Worm (Caenorhabditis elegans) whole organism, L1 larva: ENCODE data around the gene C08A9.10.
A peak's percentile ranks its signal among the peaks of the same experiment; 100 is the strongest.

Experiments used
- C04F5.9 ChIP-seq: sonication (generic microtip); optimal IDR thresholded peaks from 2 replicates; lab custom pipeline; 2016; ENCODE audit warnings: missing genetic modification characterization, missing compliant biosample characterization
- C34B4.2 ChIP-seq: sonication (generic microtip); optimal IDR thresholded peaks from 2 replicates; lab custom pipeline; 2017; ENCODE audit warnings: mild to moderate bottlenecking, missing genetic modification characterization, missing compliant biosample characterization
- Y116A8C.19 ChIP-seq: sonication (generic microtip); optimal IDR thresholded peaks from 2 replicates; lab custom pipeline; 2016; ENCODE audit warnings: missing compliant biosample characterization, missing genetic modification characterization, borderline replicate concordance
- aha-1 ChIP-seq: fragments of 150-350 bp; optimal IDR thresholded peaks from 2 replicates; lab custom pipeline; 2014; ENCODE audit warnings: missing biosample characterization, missing genetic modification characterization
- alr-1 ChIP-seq: fragments of 200-800 bp; sonication (Bioruptor generic); optimal IDR thresholded peaks from 2 replicates; lab custom pipeline; 2018; ENCODE audit warnings: borderline replicate concordance, mild to moderate bottlenecking, missing genetic modification characterization, missing compliant biosample characterization
- aly-2 ChIP-seq: fragments of 150-350 bp; optimal IDR thresholded peaks from 2 replicates; lab custom pipeline; 2014; ENCODE audit warnings: missing biosample characterization, missing genetic modification characterization
- ama-1 ChIP-seq: fragments of 150-350 bp; optimal IDR thresholded peaks from 2 replicates; lab custom pipeline; 2014
- blmp-1 ChIP-seq: fragments of 150-350 bp; optimal IDR thresholded peaks from 2 replicates; lab custom pipeline; 2014; ENCODE audit warnings: missing biosample characterization, missing genetic modification characterization
- ceh-8 ChIP-seq: fragments of 200-800 bp; sonication (Bioruptor generic); optimal IDR thresholded peaks from 2 replicates; lab custom pipeline; 2018; ENCODE audit warnings: mild to moderate bottlenecking, missing genetic modification characterization, moderate library complexity, missing compliant biosample characterization
- ceh-82 ChIP-seq, 3 experiments: fragments of 150-350 bp in 1 of 3; sonication (generic microtip) in 2 of 3; optimal IDR thresholded peaks; 2 replicates each; lab custom pipeline; 2014 to 2017; ENCODE audit warnings: missing biosample characterization in 3 of 3, missing genetic modification characterization in 3 of 3
- ceh-88 ChIP-seq: fragments of 200-800 bp; sonication (Bioruptor generic); IDR thresholded peaks from 2 replicates; pipeline ENCODE4 v1.3.6; 2022; ENCODE audit warnings: missing genetic modification characterization, missing compliant biosample characterization
- ceh-90 ChIP-seq: sonication (generic microtip); optimal IDR thresholded peaks from 2 replicates; lab custom pipeline; 2016; ENCODE audit warnings: missing genetic modification characterization, missing compliant biosample characterization
- dpl-1 ChIP-seq, 3 experiments: fragments of 150-350 bp in 2 of 3; sonication (generic microtip) in 1 of 3; optimal IDR thresholded peaks; 2 replicates each; lab custom pipeline; 2014 to 2017; ENCODE audit warnings: missing biosample characterization in 3 of 3, missing genetic modification characterization in 3 of 3, missing genetic modification reagents in 3 of 3
- dsc-1 ChIP-seq: sonication (generic microtip); optimal IDR thresholded peaks from 2 replicates; lab custom pipeline; 2016; ENCODE audit warnings: mild to moderate bottlenecking, missing genetic modification characterization, missing compliant biosample characterization
- efl-1 ChIP-seq, 4 experiments: fragments of 150-350 bp; optimal IDR thresholded peaks in 3 of 4; peaks in 1 of 4; 1 replicate in 1 of 4; 2 replicates in 3 of 4; lab custom pipeline; 2014; ENCODE audit warnings: missing biosample characterization in 2 of 4, missing genetic modification characterization in 2 of 4, missing genetic modification reagents in 2 of 4
- efl-3 ChIP-seq: fragments of 200-800 bp; sonication (Bioruptor generic); optimal IDR thresholded peaks from 2 replicates; lab custom pipeline; 2018; ENCODE audit warnings: mild to moderate bottlenecking, missing genetic modification characterization, missing compliant biosample characterization
- elt-3 ChIP-seq, 6 experiments: fragments of 150-350 bp in 1 of 6; sonication (generic microtip); optimal IDR thresholded peaks; 2 replicates each; lab custom pipeline; 2017 to 2018; ENCODE audit warnings: missing biosample characterization in 6 of 6, missing genetic modification characterization in 6 of 6, inconsistent platforms in 1 of 6
- ets-5 ChIP-seq: fragments of 200-800 bp; sonication (Bioruptor generic); IDR thresholded peaks from 2 replicates; pipeline ENCODE4 v1.3.6; 2022; ENCODE audit warnings: missing genetic modification characterization, missing compliant biosample characterization
- fkh-8 ChIP-seq: sonication (generic microtip); optimal IDR thresholded peaks from 2 replicates; lab custom pipeline; 2016; ENCODE audit warnings: mild to moderate bottlenecking, missing genetic modification characterization, missing compliant biosample characterization
- hlh-17 ChIP-seq: fragments of 200-800 bp; sonication (Bioruptor generic); optimal IDR thresholded peaks from 2 replicates; lab custom pipeline; 2018; ENCODE audit warnings: missing genetic modification characterization, mild to moderate bottlenecking, missing compliant biosample characterization, moderate library complexity, borderline replicate concordance
- hlh-4 ChIP-seq: sonication (generic microtip); optimal IDR thresholded peaks from 2 replicates; lab custom pipeline; 2016; ENCODE audit warnings: mild to moderate bottlenecking, missing genetic modification characterization, missing compliant biosample characterization
- lin-13 ChIP-seq: fragments of 150-350 bp; optimal IDR thresholded peaks from 2 replicates; lab custom pipeline; 2014; ENCODE audit warnings: missing biosample characterization, missing genetic modification reagents, missing genetic modification characterization
- lin-14 ChIP-seq: fragments of 200-800 bp; sonication (Bioruptor generic); optimal IDR thresholded peaks from 2 replicates; lab custom pipeline; 2018; ENCODE audit warnings: mild to moderate bottlenecking, missing genetic modification characterization, moderate library complexity, missing compliant biosample characterization
- lin-15B ChIP-seq: fragments of 150-350 bp; sonication (generic microtip); optimal IDR thresholded peaks from 3 replicates; lab custom pipeline; 2014; ENCODE audit warnings: missing biosample characterization, missing genetic modification characterization
- lin-39 ChIP-seq: fragments of 150-350 bp; optimal IDR thresholded peaks from 2 replicates; lab custom pipeline; 2014; ENCODE audit warnings: missing biosample characterization, missing genetic modification reagents, missing genetic modification characterization
- lsy-2 ChIP-seq, 2 experiments: fragments of 150-350 bp; optimal IDR thresholded peaks; 2 replicates each; lab custom pipeline; 2014; ENCODE audit warnings: missing biosample characterization in 2 of 2, missing genetic modification characterization in 2 of 2
- mdl-1 ChIP-seq, 2 experiments: fragments of 150-350 bp; optimal IDR thresholded peaks; 2 replicates each; lab custom pipeline; 2014 to 2017; ENCODE audit warnings: missing biosample characterization in 2 of 2, missing genetic modification characterization in 2 of 2, inconsistent platforms in 1 of 2
- mep-1 ChIP-seq: fragments of 150-350 bp; optimal IDR thresholded peaks from 2 replicates; lab custom pipeline; 2014; ENCODE audit warnings: missing biosample characterization, missing genetic modification characterization
- nhr-12 ChIP-seq: sonication (generic microtip); optimal IDR thresholded peaks from 2 replicates; lab custom pipeline; 2017; ENCODE audit warnings: missing biosample characterization, missing genetic modification characterization
- nhr-19 ChIP-seq: fragments of 200-800 bp; sonication (Bioruptor generic); conservative IDR thresholded peaks from 2 replicates; pipeline ENCODE4 v1.3.6; 2022; ENCODE audit warnings: missing genetic modification characterization, missing compliant biosample characterization
- nhr-237 ChIP-seq: fragments of 150-350 bp; optimal IDR thresholded peaks from 2 replicates; lab custom pipeline; 2014; ENCODE audit warnings: missing biosample characterization, missing genetic modification characterization
- nhr-71 ChIP-seq: sonication (generic microtip); optimal IDR thresholded peaks from 2 replicates; lab custom pipeline; 2016; ENCODE audit warnings: mild to moderate bottlenecking, missing genetic modification characterization, moderate library complexity, missing compliant biosample characterization
- nhr-77 ChIP-seq: fragments of 150-350 bp; optimal IDR thresholded peaks from 2 replicates; lab custom pipeline; 2014; ENCODE audit warnings: missing biosample characterization, missing genetic modification characterization
- nhr-84 ChIP-seq: sonication (generic microtip); optimal IDR thresholded peaks from 2 replicates; lab custom pipeline; 2017; ENCODE audit warnings: missing biosample characterization, missing genetic modification characterization
- nhr-85 ChIP-seq: sonication (generic microtip); peaks from one replicate; lab custom pipeline; 2016; ENCODE audit warnings: missing genetic modification characterization, inconsistent platforms, missing compliant biosample characterization
- pax-3 ChIP-seq: fragments of 200-800 bp; sonication (Bioruptor generic); optimal IDR thresholded peaks from 2 replicates; lab custom pipeline; 2018; ENCODE audit warnings: mild to moderate bottlenecking, missing genetic modification characterization, moderate library complexity, missing compliant biosample characterization
- rnt-1 ChIP-seq: sonication (generic microtip); optimal IDR thresholded peaks from 2 replicates; lab custom pipeline; 2016; ENCODE audit warnings: mild to moderate bottlenecking, missing genetic modification characterization, moderate library complexity, missing compliant biosample characterization
- snpc-4 ChIP-seq: fragments of 150-350 bp; optimal IDR thresholded peaks from 2 replicates; lab custom pipeline; 2014; ENCODE audit warnings: missing biosample characterization, missing genetic modification characterization
- snu-23 ChIP-seq: sonication (generic microtip); optimal IDR thresholded peaks from 2 replicates; lab custom pipeline; 2016; ENCODE audit warnings: missing genetic modification characterization, missing compliant biosample characterization
- sox-4 ChIP-seq: sonication (generic microtip); optimal IDR thresholded peaks from 2 replicates; lab custom pipeline; 2016; ENCODE audit warnings: missing genetic modification characterization, missing compliant biosample characterization
- sup-37 ChIP-seq: fragments of 200-800 bp; sonication (Bioruptor generic); optimal IDR thresholded peaks from 2 replicates; lab custom pipeline; 2018; ENCODE audit warnings: mild to moderate bottlenecking, missing genetic modification characterization, missing compliant biosample characterization
- swsn-7 ChIP-seq: sonication (generic microtip); optimal IDR thresholded peaks from 2 replicates; lab custom pipeline; 2016; ENCODE audit warnings: missing genetic modification characterization, missing compliant biosample characterization
- tbx-2 ChIP-seq: sonication (generic microtip); optimal IDR thresholded peaks from 2 replicates; lab custom pipeline; 2016; ENCODE audit warnings: missing genetic modification characterization, missing compliant biosample characterization
- tlp-1 ChIP-seq: fragments of 150-350 bp; optimal IDR thresholded peaks from 2 replicates; lab custom pipeline; 2014; ENCODE audit warnings: missing biosample characterization, missing genetic modification characterization
- zag-1 ChIP-seq: fragments of 150-350 bp; optimal IDR thresholded peaks from 2 replicates; lab custom pipeline; 2014; ENCODE audit warnings: missing biosample characterization, missing genetic modification characterization
- ztf-4 ChIP-seq: fragments of 150-350 bp; optimal IDR thresholded peaks from 2 replicates; lab custom pipeline; 2014; ENCODE audit warnings: missing biosample characterization, missing genetic modification characterization

C08A9.10 gene

DNA sequence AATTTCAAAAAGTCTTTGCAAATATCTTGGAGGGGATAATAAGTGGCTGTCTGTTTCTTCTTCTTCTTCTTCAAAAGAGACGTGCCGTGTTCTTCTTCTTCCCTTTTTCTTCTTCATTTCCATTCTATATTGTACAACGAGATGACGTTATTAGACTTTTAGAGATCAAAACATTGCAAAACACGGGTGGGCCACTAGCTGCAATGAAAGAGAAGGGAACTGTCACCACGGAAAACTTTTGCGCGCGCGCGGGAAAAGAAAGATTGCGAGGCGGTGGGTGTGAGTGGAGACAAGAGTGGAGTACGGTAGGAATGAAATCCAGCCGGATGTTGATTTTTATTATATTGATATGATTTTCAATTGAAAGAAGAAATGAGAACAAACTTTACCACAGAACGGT, 26.9 kb upstream of the C08A9.10 start (continued):
- peak in 1 of 3 experiments; percentile 15 for TF ChIP-seq dpl-1 (GFP tag; optimal IDR thresholded peaks at IDR 0.05; lab: Kevin White, UChicago)
- TF ChIP-seq nhr-237 (tag; lab: Kevin White, UChicago): no peak
- no peak for TF ChIP-seq hlh-17 (GFP tag; lab: Kevin White, UChicago)
- no peak for TF ChIP-seq nhr-12 (tag; lab: Kevin White, UChicago)
- TF ChIP-seq sup-37 (GFP tag; lab: Kevin White, UChicago): no peak
- TF ChIP-seq hlh-4 (tag; lab: Kevin White, UChicago): no peak
- TF ChIP-seq C34B4.2 (tag; lab: Kevin White, UChicago): no peak
- TF ChIP-seq lin-14 (GFP tag; lab: Kevin White, UChicago): peak; percentile 50
- TF ChIP-seq tbx-2 (tag; lab: Kevin White, UChicago): peak; percentile 7

DNA sequence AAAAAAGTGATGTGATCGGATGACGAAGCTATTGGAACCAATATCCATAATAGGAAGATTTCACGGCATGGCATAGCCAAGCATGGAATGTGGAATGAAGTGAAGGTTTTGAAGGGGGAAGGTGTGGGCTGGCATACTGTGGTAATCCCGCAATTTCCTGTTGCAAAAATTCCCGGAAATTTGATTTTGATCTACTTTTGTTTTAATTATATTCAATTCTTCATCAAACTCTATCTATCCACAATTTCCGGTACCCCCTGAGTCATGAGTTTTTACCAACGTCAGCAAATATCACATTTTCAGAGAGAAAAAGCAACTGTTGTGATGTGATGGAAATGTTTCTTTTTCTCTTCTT, 25.5 kb upstream of the C08A9.10 start, which contains the start of gene gcy-11:
Gene gcy-11, minus strand, starts transcription at position 101 of the 355 bp plus-strand sequence.
- TF ChIP-seq fkh-8 (tag; lab: Kevin White, UChicago) (peak; percentile 23), aly-2 (no peak), mep-1 (tag; lab: Kevin White, UChicago) (no peak), efl-3 (GFP tag; lab: Kevin White, UChicago) (no peak), rnt-1 (tag; lab: Kevin White, UChicago) (peak; percentile 37), snu-23 (GFP tag; lab: Kevin White, UChicago) (peak; percentile 6), lsy-2 (tag; optimal IDR thresholded peaks at IDR 0.05; lab: Kevin White, UChicago) (peak; percentile 15 to 18), sox-4 (no peak), nhr-71 (tag; lab: Kevin White, UChicago) (peak; percentile 60), swsn-7 (no peak), aha-1 (tag; lab: Kevin White, UChicago) (no peak), lin-39 (tag; lab: Kevin White, UChicago) (peak; percentile 10)

DNA sequence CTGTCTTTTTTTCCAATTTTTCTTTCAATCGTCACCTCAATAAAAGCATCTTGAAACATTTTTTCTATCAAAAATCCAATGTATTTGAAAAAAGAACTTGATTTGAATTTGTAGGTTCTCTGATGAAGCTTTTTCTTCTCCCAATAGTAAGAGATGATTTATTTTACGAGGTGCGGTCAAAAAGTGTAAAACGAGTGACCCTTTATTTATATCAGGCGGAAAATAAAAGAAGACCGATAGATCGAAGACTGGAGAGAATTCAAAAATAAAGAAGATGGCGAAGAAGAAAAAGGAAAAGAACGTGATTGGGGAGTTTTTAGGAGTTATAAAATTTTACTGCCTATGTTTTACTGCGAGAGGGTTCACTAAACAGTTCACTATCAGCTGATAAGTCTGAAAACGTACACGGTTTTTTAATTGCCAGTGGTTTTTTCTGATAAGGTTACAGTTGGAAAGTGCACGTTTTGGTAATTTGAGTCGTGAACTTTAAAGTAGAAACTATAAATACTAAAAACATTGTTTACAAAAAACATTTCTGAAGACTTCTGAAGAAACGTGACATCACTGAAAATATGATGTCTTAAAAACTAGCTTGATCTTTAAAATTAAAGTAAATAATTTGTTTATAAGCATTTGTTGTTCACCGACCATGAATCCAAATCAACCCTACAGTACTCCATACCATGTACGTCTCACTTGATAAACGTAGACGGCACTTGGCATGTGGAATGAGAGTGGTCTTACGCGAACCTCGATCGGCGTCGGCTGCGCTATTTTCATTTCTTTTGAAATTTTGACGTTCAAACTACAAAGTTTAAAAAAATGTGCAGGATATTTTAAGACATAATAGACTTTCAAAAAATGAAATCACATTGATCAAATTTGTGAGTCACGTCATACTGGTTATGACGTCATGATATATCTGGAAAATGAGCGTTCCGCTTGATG, 24.9 kb upstream of the C08A9.10 start:
- TF ChIP-seq nhr-84 (tag; lab: Kevin White, UChicago): no peak
- TF ChIP-seq nhr-85 (tag; lab: Kevin White, UChicago): peak; percentile 78
- TF ChIP-seq ceh-88 (GFP tag; lab: Robert Waterston, UW): no peak
- TF ChIP-seq nhr-71 (tag; lab: Kevin White, UChicago): peak; percentile 20
- TF ChIP-seq C04F5.9: no peak
- TF ChIP-seq tlp-1: no peak
- TF ChIP-seq tbx-2 (tag; lab: Kevin White, UChicago): no peak
- no peak for TF ChIP-seq lin-13 (GFP tag; lab: Kevin White, UChicago)
- TF ChIP-seq nhr-19 (GFP tag; lab: Robert Waterston, UW): no peak
- TF ChIP-seq efl-1 (optimal IDR thresholded peaks at IDR 0.05; lab: Kevin White, UChicago): no peak
- no peak for TF ChIP-seq efl-1 (GFP tag; optimal IDR thresholded peaks at IDR 0.05 in 1 of 2; lab: Kevin White, UChicago)
- TF ChIP-seq ama-1 (lab: Kevin White, UChicago): no peak
- no peak for TF ChIP-seq elt-3 (tag; optimal IDR thresholded peaks at IDR 0.05; lab: Kevin White, UChicago)
- TF ChIP-seq snpc-4 (tag; lab: Kevin White, UChicago): peak; percentile 30
- TF ChIP-seq Y116A8C.19 (tag; lab: Kevin White, UChicago): no peak
- no peak for TF ChIP-seq ets-5 (GFP tag; lab: Robert Waterston, UW)
- TF ChIP-seq dsc-1 (tag; lab: Kevin White, UChicago): no peak
- TF ChIP-seq nhr-77: no peak
- no peak for TF ChIP-seq ceh-82 (tag; optimal IDR thresholded peaks at IDR 0.05; lab: Kevin White, UChicago)
- TF ChIP-seq mdl-1 (tag; optimal IDR thresholded peaks at IDR 0.05; lab: Kevin White, UChicago): no peak
- peak; percentile 41 for TF ChIP-seq lin-14 (GFP tag; lab: Kevin White, UChicago)
- no peak for TF ChIP-seq zag-1 (tag; lab: Kevin White, UChicago)
- no peak for TF ChIP-seq dpl-1 (GFP tag; optimal IDR thresholded peaks at IDR 0.05; lab: Kevin White, UChicago)
- no peak for TF ChIP-seq lin-15B (tag; lab: Kevin White, UChicago)
- TF ChIP-seq pax-3 (tag; lab: Kevin White, UChicago): no peak
- TF ChIP-seq blmp-1 (tag; lab: Kevin White, UChicago): peak; percentile 21
- no peak for TF ChIP-seq nhr-12 (tag; lab: Kevin White, UChicago)
- no peak for TF ChIP-seq swsn-7
- no peak for TF ChIP-seq alr-1 (tag; lab: Kevin White, UChicago)
- TF ChIP-seq ztf-4 (tag; lab: Kevin White, UChicago): no peak
- TF ChIP-seq aha-1 (tag; lab: Kevin White, UChicago): no peak
- no peak for TF ChIP-seq ceh-90 (tag; lab: Kevin White, UChicago)
- TF ChIP-seq hlh-4 (tag; lab: Kevin White, UChicago): no peak
- TF ChIP-seq ceh-8 (GFP tag; lab: Kevin White, UChicago): no peak
